Worm (Caenorhabditis elegans): ENCODE data around the gene R02D5.10.

ce11 chrV:14484582-14484981, 2.5 kb downstream of the R02D5.10 start, which contains the start of gene R02D5.4:
- no peak for TF ChIP-seq flt-1 (GFP tag; IDR thresholded peaks at IDR 0.05)
- no peak for TF ChIP-seq cog-1 (tag; optimal IDR thresholded peaks at IDR 0.05)
- TF ChIP-seq ref-1 (GFP tag; conservative IDR thresholded peaks at IDR 0.05), result no peak
- no peak for TF ChIP-seq ztf-23 (GFP tag; IDR thresholded peaks at IDR 0.05)
- no peak for TF ChIP-seq T22C8.4 (GFP tag; IDR thresholded peaks at IDR 0.05)
- no peak for TF ChIP-seq klf-2 (GFP tag; conservative IDR thresholded peaks at IDR 0.05)
- TF ChIP-seq tab-1 (GFP tag; IDR thresholded peaks at IDR 0.05), result no peak
- no peak for TF ChIP-seq med-1 (GFP tag; optimal IDR thresholded peaks at IDR 0.05; ENCODE audit: insufficient read depth)
- TF ChIP-seq ztf-29 (GFP tag; IDR thresholded peaks at IDR 0.05), result no peak

Data from whole organism, midembryonic.